ENCODE assay signal across 2 worm cellular contexts in genomic region chrIV:7845585-7845984, ce11.
TF ChIP-seq lines count a peak whose summit lies in the region.

No protein-coding gene starts in this region.

TF ChIP-seq in whole organism, L1 larva, 84 proteins besides CTCF, POLR2A, EP300 and RAD21 (continued from another document):
- peak; percentile 81 for TF ChIP-seq unc-86 (tag; optimal IDR thresholded peaks at IDR 0.05; lab: Kevin White, UChicago)
- no peak for TF ChIP-seq sox-4 (tag; optimal IDR thresholded peaks at IDR 0.05; lab: Kevin White, UChicago)
- TF ChIP-seq mef-2 (tag; optimal IDR thresholded peaks at IDR 0.05; lab: Kevin White, UChicago), result peak; percentile 26
- TF ChIP-seq fkh-8 (tag; optimal IDR thresholded peaks at IDR 0.05; lab: Kevin White, UChicago), result peak; percentile 85
- TF ChIP-seq unc-98 (GFP tag; IDR thresholded peaks at IDR 0.05; lab: Robert Waterston, UW), result no peak
- TF ChIP-seq ces-1 (GFP tag; optimal IDR thresholded peaks at IDR 0.05; lab: Kevin White, UChicago), result no peak
- no peak for TF ChIP-seq ets-5 (GFP tag; IDR thresholded peaks at IDR 0.05; lab: Robert Waterston, UW)
- TF ChIP-seq grh-1 (GFP tag; IDR thresholded peaks at IDR 0.05; lab: Robert Waterston, UW), result peak; percentile 40
- peak; percentile 41 for TF ChIP-seq fkh-10 (GFP tag; optimal IDR thresholded peaks at IDR 0.05; lab: Kevin White, UChicago)
- TF ChIP-seq aha-1 (tag; optimal IDR thresholded peaks at IDR 0.05; lab: Kevin White, UChicago), result no peak
- peak; percentile 39 for TF ChIP-seq F16B12.6 (tag; optimal IDR thresholded peaks at IDR 0.05; lab: Kevin White, UChicago)
- TF ChIP-seq nhr-237 (tag; optimal IDR thresholded peaks at IDR 0.05; lab: Kevin White, UChicago), result no peak
- no peak for TF ChIP-seq pqm-1 (tag; optimal IDR thresholded peaks at IDR 0.05; lab: Kevin White, UChicago)
- TF ChIP-seq fos-1 (tag; optimal IDR thresholded peaks at IDR 0.05; lab: Kevin White, UChicago), result peak; percentile 41
- peak; percentile 62 to 66 for TF ChIP-seq lsy-2 (tag; optimal IDR thresholded peaks at IDR 0.05; lab: Kevin White, UChicago)
- no peak for TF ChIP-seq zip-4 (GFP tag; optimal IDR thresholded peaks at IDR 0.05; lab: Kevin White, UChicago)
- peak; percentile 66 for TF ChIP-seq egl-13 (tag; optimal IDR thresholded peaks at IDR 0.05; lab: Kevin White, UChicago)
- peak in 2 of 3 experiments; percentile 71 to 80 for TF ChIP-seq ceh-82 (tag; optimal IDR thresholded peaks at IDR 0.05; lab: Kevin White, UChicago)
- no peak for TF ChIP-seq C16A3.4 (tag; optimal IDR thresholded peaks at IDR 0.05; lab: Kevin White, UChicago)
- no peak for TF ChIP-seq vab-15 (tag; optimal IDR thresholded peaks at IDR 0.05; lab: Kevin White, UChicago)
- peak; percentile 1 for TF ChIP-seq C04F5.9 (tag; optimal IDR thresholded peaks at IDR 0.05; lab: Kevin White, UChicago)
- peak; percentile 6 for TF ChIP-seq blmp-1 (tag; optimal IDR thresholded peaks at IDR 0.05; lab: Kevin White, UChicago)
- TF ChIP-seq hpl-2 (GFP tag; optimal IDR thresholded peaks at IDR 0.05; lab: Kevin White, UChicago), result no peak
- peak; percentile 73 for TF ChIP-seq nhr-19 (GFP tag; conservative IDR thresholded peaks at IDR 0.05; lab: Robert Waterston, UW)
TF ChIP-seq in whole organism, L1 larva: peak in this region for 46.

TF ChIP-seq in whole organism, young adult, 124 proteins besides CTCF, POLR2A, EP300 and RAD21 (continued from another document):
- TF ChIP-seq mel-28 (tag; optimal IDR thresholded peaks at IDR 0.05; lab: Kevin White, UChicago; ENCODE audit: borderline replicate concordance) (no peak), ztf-22 (GFP tag; optimal IDR thresholded peaks at IDR 0.05; lab: Kevin White, UChicago) (no peak), ztf-6 (GFP tag; IDR thresholded peaks at IDR 0.05; lab: Robert Waterston, UW) (no peak), ceh-40 (GFP tag; IDR thresholded peaks at IDR 0.05; lab: Robert Waterston, UW) (no peak), nhr-27 (tag; optimal IDR thresholded peaks at IDR 0.05; lab: Kevin White, UChicago) (peak; percentile 34), nhr-120 (GFP tag; IDR thresholded peaks at IDR 0.05; lab: Robert Waterston, UW) (no peak), ceh-79 (tag; optimal IDR thresholded peaks at IDR 0.05; lab: Kevin White, UChicago) (no peak), fkh-3 (tag; optimal IDR thresholded peaks at IDR 0.05; lab: Kevin White, UChicago) (no peak), pha-4 (tag; optimal IDR thresholded peaks at IDR 0.05; lab: Kevin White, UChicago) (no peak), Y53F4B.3 (GFP tag; IDR thresholded peaks at IDR 0.05; lab: Robert Waterston, UW) (no peak), attf-6 (GFP tag; IDR thresholded peaks at IDR 0.05; lab: Robert Waterston, UW) (no peak), F55B11.4 (tag; optimal IDR thresholded peaks at IDR 0.05; lab: Kevin White, UChicago; ENCODE audit: borderline replicate concordance, insufficient read depth) (no peak), snpc-4 (GFP tag; optimal IDR thresholded peaks at IDR 0.05; lab: Kevin White, UChicago) (no peak), snpc-4 (tag; optimal IDR thresholded peaks at IDR 0.05; lab: Kevin White, UChicago) (peak in 3 of 4 experiments; percentile 15 to 63 (median 54)), mes-4 (tag; optimal IDR thresholded peaks at IDR 0.05; lab: Kevin White, UChicago) (no peak), sea-2 (GFP tag; IDR thresholded peaks at IDR 0.05; lab: Robert Waterston, UW) (no peak)
